Worm (Caenorhabditis elegans) whole organism, L3 larva: ENCODE measurements around the gene C25E10.8.

Experiments used
- R02D3.7 ChIP-seq: fragments of 150-350 bp; optimal IDR thresholded peaks from 2 replicates; lab custom pipeline; 2014; ENCODE audit warnings: missing biosample characterization, missing genetic modification characterization
- ZK546.5 ChIP-seq: sonication (generic microtip); optimal IDR thresholded peaks from 2 replicates; lab custom pipeline; 2017; ENCODE audit warnings: missing biosample characterization, missing genetic modification characterization
- egl-27 ChIP-seq: sonication (generic microtip); optimal IDR thresholded peaks from 4 replicates; lab custom pipeline; 2017; ENCODE audit warnings: missing biosample characterization, missing genetic modification reagents, missing genetic modification characterization
- elt-3 ChIP-seq, 3 experiments: fragments of 150-350 bp in 1 of 3; sonication (generic microtip) in 2 of 3; optimal IDR thresholded peaks; 2 replicates in 2 of 3; 4 replicates in 1 of 3; lab custom pipeline; 2014 to 2017; ENCODE audit warnings: missing biosample characterization in 3 of 3, missing genetic modification characterization in 3 of 3
- eor-1 ChIP-seq, 2 experiments: fragments of 150-350 bp; optimal IDR thresholded peaks; 2 replicates each; lab custom pipeline; 2014 to 2018; ENCODE audit warnings: missing biosample characterization in 2 of 2, missing genetic modification characterization in 2 of 2
- fkh-10 ChIP-seq: sonication (generic microtip); optimal IDR thresholded peaks from 2 replicates; lab custom pipeline; 2017; ENCODE audit warnings: missing biosample characterization, missing genetic modification reagents, missing genetic modification characterization
- jun-1 ChIP-seq: fragments of 150-350 bp; optimal IDR thresholded peaks from 2 replicates; lab custom pipeline; 2014; ENCODE audit warnings: missing biosample characterization, missing genetic modification reagents, missing genetic modification characterization
- lin-39 ChIP-seq: fragments of 150-350 bp; optimal IDR thresholded peaks from 2 replicates; lab custom pipeline; 2018; ENCODE audit warnings: missing biosample characterization, missing genetic modification reagents, missing genetic modification characterization
- pha-4 ChIP-seq: fragments of 150-350 bp; optimal IDR thresholded peaks from 2 replicates; lab custom pipeline; 2014; ENCODE audit warnings: missing biosample characterization, missing genetic modification reagents, missing genetic modification characterization
- sea-2 ChIP-seq: fragments of 150-350 bp; sonication (generic microtip); optimal IDR thresholded peaks from 4 replicates; lab custom pipeline; 2014; ENCODE audit warnings: missing biosample characterization, missing genetic modification reagents, missing genetic modification characterization
- skn-1 ChIP-seq: fragments of 150-350 bp; optimal IDR thresholded peaks from 2 replicates; lab custom pipeline; 2014; ENCODE audit warnings: missing biosample characterization, missing genetic modification characterization
- ztf-11 ChIP-seq: fragments of 150-350 bp; optimal IDR thresholded peaks from 2 replicates; lab custom pipeline; 2014; ENCODE audit warnings: missing biosample characterization, missing genetic modification characterization

DNA sequence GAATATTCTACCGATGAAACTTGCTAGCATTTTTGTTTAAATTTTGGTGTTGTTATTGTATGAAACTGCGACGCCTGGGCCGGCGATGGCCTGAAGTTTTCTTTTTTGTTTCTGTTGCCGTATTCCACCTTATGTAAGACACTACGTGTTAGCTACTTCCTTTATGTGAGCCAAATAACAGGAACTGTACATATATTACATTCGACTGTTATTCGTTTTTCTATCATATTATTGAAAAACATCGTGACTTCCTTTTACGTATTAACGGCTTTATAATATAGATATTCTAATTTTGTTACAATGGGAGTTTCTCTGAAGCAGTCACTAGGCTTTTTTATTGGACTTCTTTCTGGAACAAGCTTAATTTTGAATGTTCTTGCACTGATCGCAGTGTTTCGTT lies 48.6 kb downstream of the C25E10.8 start, which contains the start of gene srx-3:
- TF ChIP-seq egl-27 (tag; lab: Kevin White, UChicago): no peak
- TF ChIP-seq lin-39 (tag; lab: Kevin White, UChicago): no peak
- TF ChIP-seq ztf-11 (tag; lab: Kevin White, UChicago): no peak
- no peak for TF ChIP-seq R02D3.7 (tag; lab: Kevin White, UChicago)
- no peak for TF ChIP-seq eor-1 (tag; optimal IDR thresholded peaks at IDR 0.05; lab: Kevin White, UChicago)
- TF ChIP-seq jun-1: no peak
- no peak for TF ChIP-seq sea-2 (GFP tag; lab: Kevin White, UChicago)
- TF ChIP-seq elt-3 (tag; optimal IDR thresholded peaks at IDR 0.05; lab: Kevin White, UChicago): no peak
- TF ChIP-seq pha-4 (tag; lab: Kevin White, UChicago): no peak
- no peak for TF ChIP-seq ZK546.5 (tag; lab: Kevin White, UChicago)
- no peak for TF ChIP-seq fkh-10 (GFP tag; lab: Kevin White, UChicago)
- TF ChIP-seq skn-1 (tag; lab: Kevin White, UChicago): no peak
